Worm (Caenorhabditis elegans) whole organism, mixed stage, embryonic: ENCODE data around the gene B0222.5.

ENCODE experiments used
- bed-3 ChIP-seq: fragments of 200-800 bp; sonication (Bioruptor generic); optimal IDR thresholded peaks from 3 replicates; lab custom pipeline; 2018; ENCODE audit warnings: mild to moderate bottlenecking, missing genetic modification characterization, moderate library complexity, missing compliant biosample characterization
- ces-1 ChIP-seq: fragments of 150-350 bp; optimal IDR thresholded peaks from 2 replicates; lab custom pipeline; 2014; ENCODE audit warnings: missing biosample characterization, missing genetic modification reagents, missing genetic modification characterization
- elt-3 ChIP-seq: fragments of 150-350 bp; optimal IDR thresholded peaks from 2 replicates; lab custom pipeline; 2014; ENCODE audit warnings: missing biosample characterization, missing genetic modification characterization
- ham-2 ChIP-seq: fragments of 200-800 bp; sonication (Bioruptor generic); optimal IDR thresholded peaks from 2 replicates; lab custom pipeline; 2018; ENCODE audit warnings: mild to moderate bottlenecking, missing genetic modification characterization, missing compliant biosample characterization
- hlh-1 ChIP-seq: fragments of 150-350 bp; optimal IDR thresholded peaks from 2 replicates; lab custom pipeline; 2014; ENCODE audit warnings: missing biosample characterization, missing genetic modification reagents, missing genetic modification characterization
- lin-32 ChIP-seq: fragments of 200-800 bp; sonication (Bioruptor generic); optimal IDR thresholded peaks from 2 replicates; lab custom pipeline; 2018; ENCODE audit warnings: mild to moderate bottlenecking, missing genetic modification characterization, missing compliant biosample characterization
- lsy-2 ChIP-seq: fragments of 150-350 bp; optimal IDR thresholded peaks from 2 replicates; lab custom pipeline; 2014; ENCODE audit warnings: missing biosample characterization, missing genetic modification characterization
- nhr-237 ChIP-seq: fragments of 150-350 bp; optimal IDR thresholded peaks from 2 replicates; lab custom pipeline; 2014; ENCODE audit warnings: missing biosample characterization, missing genetic modification characterization
- nhr-76 ChIP-seq: sonication (generic microtip); optimal IDR thresholded peaks from 2 replicates; lab custom pipeline; 2017; ENCODE audit warnings: missing biosample characterization, missing genetic modification characterization
- pha-4 ChIP-seq: fragments of 150-350 bp; optimal IDR thresholded peaks from 2 replicates; lab custom pipeline; 2018; ENCODE audit warnings: missing biosample characterization, missing genetic modification reagents, missing genetic modification characterization
- snpc-4 ChIP-seq: fragments of 150-350 bp; optimal IDR thresholded peaks from 2 replicates; lab custom pipeline; 2014; ENCODE audit warnings: missing biosample characterization, missing genetic modification characterization
- unc-39 ChIP-seq: fragments of 150-350 bp; optimal IDR thresholded peaks from 2 replicates; lab custom pipeline; 2014; ENCODE audit warnings: missing biosample characterization, missing genetic modification characterization
- unc-62 ChIP-seq: fragments of 150-350 bp; optimal IDR thresholded peaks from 2 replicates; lab custom pipeline; 2014; ENCODE audit warnings: missing biosample characterization, missing genetic modification reagents, missing genetic modification characterization
- ztf-11 ChIP-seq: fragments of 150-350 bp; optimal IDR thresholded peaks from 2 replicates; lab custom pipeline; 2014; ENCODE audit warnings: missing biosample characterization, missing genetic modification characterization

ce11 chrV:9112467-9112866 lies 42.2 kb downstream of the B0222.5 start, which contains the start of gene F21C10.7:
- TF ChIP-seq elt-3 (tag; lab: Kevin White, UChicago) = no peak
- TF ChIP-seq ztf-11 = no peak
- no peak for TF ChIP-seq nhr-237 (tag; lab: Kevin White, UChicago)
- TF ChIP-seq ham-2 = no peak
- TF ChIP-seq unc-39 (tag; lab: Kevin White, UChicago) = no peak
- TF ChIP-seq ces-1 (GFP tag; lab: Kevin White, UChicago) = no peak
- no peak for TF ChIP-seq lsy-2 (tag; lab: Kevin White, UChicago)
- TF ChIP-seq pha-4 = no peak
- no peak for TF ChIP-seq hlh-1 (tag; lab: Kevin White, UChicago)
- TF ChIP-seq unc-62 = no peak
- TF ChIP-seq snpc-4 (tag; lab: Kevin White, UChicago) = no peak
- TF ChIP-seq nhr-76 (tag; lab: Kevin White, UChicago) = no peak
- TF ChIP-seq bed-3 (GFP tag; lab: Kevin White, UChicago) = no peak
- TF ChIP-seq lin-32 = no peak
